Fruit fly (Drosophila melanogaster): ENCODE data around the gene CG14662.

CG14662 gene

dm6 chr3R:4952571-4952929 lies 31.5 kb downstream of the CG14662 start, which contains the start of gene Ubc6 (continued):
- TF ChIP-seq pho (GFP tag; optimal IDR thresholded peaks at IDR 0.05): peak; percentile 83
- TF ChIP-seq Optix (GFP tag; IDR thresholded peaks at IDR 0.05): no peak
- TF ChIP-seq CG8924 (tag; optimal IDR thresholded peaks at IDR 0.05): peak; percentile 63
- TF ChIP-seq Side (GFP tag; optimal IDR thresholded peaks at IDR 0.05): peak; percentile 57
- TF ChIP-seq peb (GFP tag; IDR thresholded peaks at IDR 0.05): no peak
- no peak for TF ChIP-seq Sox102F (GFP tag; optimal IDR thresholded peaks at IDR 0.05)
- peak; percentile 44 for TF ChIP-seq CG11398 (GFP tag; optimal IDR thresholded peaks at IDR 0.05)
- TF ChIP-seq CG2116 (GFP tag; optimal IDR thresholded peaks at IDR 0.05): peak; percentile 77
- no peak for TF ChIP-seq unc-4 (GFP tag; IDR thresholded peaks at IDR 0.05; ENCODE audit: partially characterized antibody)
- no peak for TF ChIP-seq CG34422 (GFP tag; IDR thresholded peaks at IDR 0.05)
- TF ChIP-seq CG17802 (tag; optimal IDR thresholded peaks at IDR 0.05): peak; percentile 18
- peak; percentile 83 for TF ChIP-seq CG2120 (GFP tag; optimal IDR thresholded peaks at IDR 0.05)
- no peak for TF ChIP-seq Adf1 (GFP tag; IDR thresholded peaks at IDR 0.05)
- TF ChIP-seq emc (GFP tag; optimal IDR thresholded peaks at IDR 0.05): peak; percentile 47
- TF ChIP-seq CG2712 (tag; optimal IDR thresholded peaks at IDR 0.05): peak; percentile 69
- peak; percentile 65 for TF ChIP-seq da (GFP tag; optimal IDR thresholded peaks at IDR 0.05)
- no peak for TF ChIP-seq Ravus (GFP tag; IDR thresholded peaks at IDR 0.05)
- TF ChIP-seq CG2889 (GFP tag; IDR thresholded peaks at IDR 0.05): no peak
- peak; percentile 96 for TF ChIP-seq Med (GFP tag)
- TF ChIP-seq C15 (GFP tag; IDR thresholded peaks at IDR 0.05): no peak
- TF ChIP-seq MBD-R2 (GFP tag; IDR thresholded peaks at IDR 0.05): no peak
- no peak for TF ChIP-seq Rx (GFP tag; IDR thresholded peaks at IDR 0.05)
- TF ChIP-seq HHEX (GFP tag; optimal IDR thresholded peaks at IDR 0.05): peak; percentile 42
- TF ChIP-seq GATAe (GFP tag; conservative IDR thresholded peaks at IDR 0.05): no peak
- peak; percentile 24 for TF ChIP-seq CG12299 (tag; optimal IDR thresholded peaks at IDR 0.05)
- no peak for TF ChIP-seq CG18476 (GFP tag; optimal IDR thresholded peaks at IDR 0.05)
- TF ChIP-seq tgo (GFP tag; IDR thresholded peaks at IDR 0.05): no peak
- no peak for TF ChIP-seq nerfin-2 (GFP tag; IDR thresholded peaks at IDR 0.05; ENCODE audit: partially characterized antibody)
- no peak for TF ChIP-seq CG6254 (GFP tag; optimal IDR thresholded peaks at IDR 0.05)
- TF ChIP-seq row (GFP tag; IDR thresholded peaks at IDR 0.05): no peak
- TF ChIP-seq zf30C (GFP tag; optimal IDR thresholded peaks at IDR 0.05): peak; percentile 85
- TF ChIP-seq ash1 (GFP tag; optimal IDR thresholded peaks at IDR 0.05): peak; percentile 63
- no peak for TF ChIP-seq wor (GFP tag; IDR thresholded peaks at IDR 0.05)
- TF ChIP-seq NC2α (GFP tag; optimal IDR thresholded peaks at IDR 0.05): peak; percentile 47
- no peak for TF ChIP-seq br (optimal IDR thresholded peaks at IDR 0.05)
- TF ChIP-seq CG18011 (GFP tag; optimal IDR thresholded peaks at IDR 0.05): peak; percentile 12
- TF ChIP-seq HLH54F (GFP tag; optimal IDR thresholded peaks at IDR 0.05): peak; percentile 80
- TF ChIP-seq CG3407 (GFP tag; optimal IDR thresholded peaks at IDR 0.05): peak; percentile 19
- peak; percentile 79 for TF ChIP-seq ftz-f1 (GFP tag; optimal IDR thresholded peaks at IDR 0.05)
- peak; percentile 79 for TF ChIP-seq bab2 (GFP tag; optimal IDR thresholded peaks at IDR 0.05)
- TF ChIP-seq CG3281 (GFP tag; optimal IDR thresholded peaks at IDR 0.05): peak; percentile 23
- peak; percentile 64 for TF ChIP-seq gem (tag; optimal IDR thresholded peaks at IDR 0.05)
- TF ChIP-seq CG8359 (GFP tag; optimal IDR thresholded peaks at IDR 0.05; ENCODE audit: borderline replicate concordance): no peak
- TF ChIP-seq NfI (GFP tag; optimal IDR thresholded peaks at IDR 0.05): peak; percentile 45
- TF ChIP-seq CG5180 (GFP tag; optimal IDR thresholded peaks at IDR 0.05): no peak
- peak in 1 of 2 experiments; percentile 31 for TF ChIP-seq crp (GFP tag; optimal IDR thresholded peaks at IDR 0.05)
- peak; percentile 70 for TF ChIP-seq ems (GFP tag; optimal IDR thresholded peaks at IDR 0.05)
- peak; percentile 79 for TF ChIP-seq CG6272 (GFP tag; IDR thresholded peaks at IDR 0.05)
- TF ChIP-seq CG14710 (tag; optimal IDR thresholded peaks at IDR 0.05): peak; percentile 85
- TF ChIP-seq Dip3 (GFP tag; optimal IDR thresholded peaks at IDR 0.05): peak; percentile 72
- TF ChIP-seq CG7372 (GFP tag; IDR thresholded peaks at IDR 0.05): no peak
- TF ChIP-seq CG15514 (GFP tag; optimal IDR thresholded peaks at IDR 0.05): peak; percentile 88
